Worm (Caenorhabditis elegans): ENCODE results near the gene lido-7.

DNA sequence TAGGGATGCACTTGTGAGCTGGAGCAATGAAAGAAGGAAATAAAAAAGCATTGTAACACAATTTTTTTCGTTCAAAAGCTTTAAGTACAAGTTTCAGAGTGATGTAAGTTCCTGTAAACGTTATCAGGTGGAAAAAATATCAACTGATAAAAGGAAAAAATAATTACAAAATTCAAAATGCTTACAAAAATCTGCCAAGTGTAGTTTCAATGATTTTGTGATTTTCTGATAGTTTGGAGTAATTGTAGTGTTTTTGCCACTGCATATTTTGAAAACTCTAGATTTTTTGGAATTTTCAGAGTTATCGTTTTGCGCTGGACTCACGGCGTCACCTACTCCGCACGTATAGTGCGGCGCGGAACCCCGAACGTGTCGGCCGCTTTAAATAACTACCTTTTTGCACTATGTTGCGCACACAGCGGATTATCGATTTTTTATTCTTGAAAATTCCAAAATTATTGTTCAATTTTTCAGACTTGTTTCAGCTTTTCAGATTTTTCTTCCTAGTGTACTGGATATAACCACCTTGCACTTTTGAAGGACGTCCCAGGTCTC is 35.4 kb downstream of the lido-7 start, which contains the start of gene clec-2:
- TF ChIP-seq nhr-10 (tag; optimal IDR thresholded peaks at IDR 0.05) (no peak), lsy-2 (tag; optimal IDR thresholded peaks at IDR 0.05) (no peak), nhr-12 (tag; optimal IDR thresholded peaks at IDR 0.05) (no peak), mdl-1 (tag; optimal IDR thresholded peaks at IDR 0.05) (no peak), skn-1 (tag; optimal IDR thresholded peaks at IDR 0.05) (no peak)

Measured in whole organism, L2 larva.